Fruit fly (Drosophila melanogaster) whole organism: ENCODE data around the gene alpha-Est1.

Experiments
- CG8478 ChIP-seq: fragments of >200 bp; optimal IDR thresholded peaks from 2 replicates; lab custom pipeline; 2018; ENCODE audit warnings: inconsistent platforms
- Dll ChIP-seq: fragments of >200 bp; optimal IDR thresholded peaks from 2 replicates; lab custom pipeline; 2017
- EcR ChIP-seq, 2 experiments: fragments of >200 bp; optimal IDR thresholded peaks; 2 replicates each; lab custom pipeline; 2017; ENCODE audit warnings: missing biosample characterization in 2 of 2, missing genetic modification characterization in 2 of 2, missing genetic modification reagents in 2 of 2
- pan ChIP-seq: fragments of >200 bp; optimal IDR thresholded peaks from 2 replicates; lab custom pipeline; 2017
- psq ChIP-seq: fragments of >200 bp; optimal IDR thresholded peaks from 2 replicates; lab custom pipeline; 2017
- usp ChIP-seq: fragments of >200 bp; optimal IDR thresholded peaks from 2 replicates; lab custom pipeline; 2017; ENCODE audit warnings: missing biosample characterization, missing genetic modification characterization, mixed read lengths

The alpha-Est1 gene

DNA sequence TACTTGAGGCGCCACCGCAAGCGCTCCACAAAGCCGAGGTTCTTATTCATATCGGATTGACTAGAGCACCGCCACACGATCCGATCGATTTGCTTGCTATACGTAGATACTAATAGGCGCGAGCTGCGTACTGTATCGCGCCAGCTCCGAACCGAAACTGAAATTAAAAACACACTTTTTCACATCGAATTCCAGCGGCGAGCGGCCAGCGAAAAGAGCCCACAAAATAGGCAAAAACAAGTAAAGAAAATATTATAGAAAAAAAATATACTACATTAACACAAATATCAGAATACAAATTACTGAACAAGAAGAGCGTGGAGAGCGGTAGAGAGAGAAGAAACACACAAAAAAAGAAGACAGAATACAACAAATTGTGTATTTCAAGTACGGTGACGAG is 25.3 kb downstream of the alpha-Est1 start, which contains the start of gene alpha-Est7:
Gene alpha-Est7, minus strand, starts transcription at position 160 of the 400 bp plus-strand sequence.
- no peak for TF ChIP-seq usp
- TF ChIP-seq Dll = no peak
- TF ChIP-seq psq (lab: Kevin White, UChicago) = no peak
- TF ChIP-seq pan = no peak
- TF ChIP-seq CG8478 = no peak
- TF ChIP-seq EcR (GFP tag; optimal IDR thresholded peaks at IDR 0.05; lab: Kevin White, UChicago) = no peak

DNA sequence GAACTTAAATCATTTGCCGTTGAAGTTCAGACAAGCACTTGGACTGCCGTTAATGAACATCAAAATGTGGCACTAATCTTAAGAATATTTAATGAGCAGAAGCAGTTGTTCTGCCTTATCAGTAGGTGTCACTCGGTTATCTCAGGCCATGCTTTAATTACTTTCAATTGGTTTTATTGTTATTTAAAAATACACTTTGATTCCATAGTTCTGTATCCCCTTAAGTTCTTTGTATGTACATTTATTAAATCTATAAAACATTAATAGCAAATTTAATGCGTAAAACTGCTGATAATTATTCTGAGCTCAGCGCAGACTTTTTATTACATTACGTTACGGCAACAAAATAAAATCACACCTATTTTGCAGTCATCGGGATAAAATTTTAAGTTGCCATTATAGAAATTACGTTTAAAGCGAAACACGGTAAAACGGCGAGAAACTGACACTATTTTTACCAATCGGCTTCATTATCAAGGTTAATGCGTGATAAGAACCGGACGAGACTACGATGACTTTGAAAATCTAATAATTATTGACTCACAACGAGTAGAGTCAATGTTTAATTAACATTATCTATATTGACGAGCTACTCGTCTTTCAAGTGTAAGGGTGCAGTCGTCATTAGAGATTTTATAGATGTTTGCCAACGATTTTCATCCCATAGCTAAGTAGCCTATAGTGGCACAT is 26.5 kb downstream of the alpha-Est1 start:
- TF ChIP-seq EcR (GFP tag; optimal IDR thresholded peaks at IDR 0.05; lab: Kevin White, UChicago) = no peak
- no peak for TF ChIP-seq pan
- no peak for TF ChIP-seq usp
- TF ChIP-seq psq (lab: Kevin White, UChicago) = no peak
- no peak for TF ChIP-seq CG8478
- TF ChIP-seq Dll = no peak

DNA sequence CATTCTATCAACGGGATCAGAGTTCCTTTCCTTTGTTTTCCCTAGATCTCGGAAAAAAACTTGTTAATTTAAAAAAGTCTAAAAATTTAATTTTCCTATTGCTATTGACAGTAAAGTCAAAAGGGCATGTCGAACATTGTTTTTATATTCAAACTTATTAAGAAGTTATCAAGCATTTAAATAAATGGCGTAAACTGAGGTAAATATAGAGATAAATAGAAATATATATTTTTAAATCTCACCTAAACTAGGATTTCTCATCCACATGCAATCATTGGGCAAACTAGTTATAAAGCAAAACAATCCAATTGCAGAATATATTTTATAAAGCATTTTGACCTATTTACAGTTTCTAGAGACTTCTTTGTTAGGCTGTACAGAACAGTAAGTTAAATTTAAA is 29.6 kb downstream of the alpha-Est1 start, which contains the start of gene Ubc84D:
Gene Ubc84D, minus strand, starts transcription at position 101 of the 400 bp plus-strand sequence.
- TF ChIP-seq Dll (no peak), psq (lab: Kevin White, UChicago) (no peak), usp (no peak), EcR (GFP tag; optimal IDR thresholded peaks at IDR 0.05; lab: Kevin White, UChicago) (no peak), pan (no peak)

dm6 chr3R:7515599-7516069 is 33.3 kb downstream of the alpha-Est1 start, which contains the start of gene alpha-Est8:
Gene alpha-Est8 (minus strand): TSS chr3R:7515670.
- TF ChIP-seq CG8478 = no peak
- no peak for TF ChIP-seq Dll
- no peak for TF ChIP-seq EcR (GFP tag; optimal IDR thresholded peaks at IDR 0.05; lab: Kevin White, UChicago)
- TF ChIP-seq usp = no peak
- TF ChIP-seq psq (lab: Kevin White, UChicago) = no peak
- TF ChIP-seq pan = no peak

- TF ChIP-seq psq (lab: Kevin White, UChicago) (no peak), usp (no peak), Dll (no peak), EcR (GFP tag; optimal IDR thresholded peaks at IDR 0.05; lab: Kevin White, UChicago) (no peak), CG8478 (no peak), pan (no peak)
Observed at dm6 chr3R:7514232-7514863, 34.6 kb downstream of the alpha-Est1 start.

- no peak for TF ChIP-seq psq (lab: Kevin White, UChicago)
- TF ChIP-seq EcR (GFP tag; optimal IDR thresholded peaks at IDR 0.05; lab: Kevin White, UChicago) = no peak
- no peak for TF ChIP-seq pan
- no peak for TF ChIP-seq CG8478
- no peak for TF ChIP-seq usp
- TF ChIP-seq Dll = no peak
Observed at dm6 chr3R:7508198-7508837, 40.6 kb downstream of the alpha-Est1 start.

- TF ChIP-seq pan (no peak), CG8478 (no peak), psq (lab: Kevin White, UChicago) (no peak), usp (no peak), EcR (GFP tag; optimal IDR thresholded peaks at IDR 0.05; lab: Kevin White, UChicago) (no peak), Dll (no peak)
Observed at dm6 chr3R:7506314-7506988, 42.5 kb downstream of the alpha-Est1 start.

DNA sequence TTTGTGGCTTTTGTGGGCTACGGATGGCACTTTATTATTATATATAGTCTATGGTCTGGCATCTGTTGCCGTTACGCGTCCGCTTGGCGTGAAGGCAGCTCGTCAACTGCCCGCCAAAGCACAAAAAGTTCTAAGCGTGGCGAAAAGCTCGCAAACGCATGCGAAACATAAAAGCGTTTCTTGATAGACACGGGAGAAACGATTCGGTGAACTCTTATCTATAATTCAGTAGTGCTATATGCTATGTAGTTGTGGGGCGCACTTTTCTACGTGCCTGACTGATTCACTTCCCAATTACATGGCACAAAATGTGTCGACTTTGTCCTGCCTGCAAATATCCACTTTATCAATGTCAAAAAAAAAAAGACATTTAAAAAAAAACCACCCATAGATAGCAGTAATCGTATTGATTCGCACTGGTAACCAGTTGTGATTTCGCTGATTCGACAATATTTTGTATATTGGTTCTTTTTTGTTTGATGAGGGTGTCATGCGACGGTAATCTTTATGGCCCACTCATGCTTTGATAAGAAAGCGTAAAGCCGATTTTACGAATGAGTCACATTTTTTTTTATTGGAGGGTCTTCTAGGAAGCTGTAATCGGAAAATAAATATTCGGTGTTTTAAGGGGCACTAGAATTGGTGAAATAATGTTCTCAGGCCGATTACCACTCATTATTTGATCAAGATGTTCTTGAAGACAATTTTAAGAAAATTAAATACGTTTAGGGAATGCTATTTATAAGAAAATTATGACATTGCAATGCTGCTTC is 43.7 kb downstream of the alpha-Est1 start, which contains the start of gene alpha-Est9:
Gene alpha-Est9, minus strand, starts transcription at position 110 of the 773 bp plus-strand sequence.
- no peak for TF ChIP-seq psq (lab: Kevin White, UChicago)
- TF ChIP-seq usp = no peak
- no peak for TF ChIP-seq EcR (GFP tag; optimal IDR thresholded peaks at IDR 0.05; lab: Kevin White, UChicago)
- no peak for TF ChIP-seq pan
- no peak for TF ChIP-seq CG8478
- TF ChIP-seq Dll = no peak

dm6 chr3R:7503216-7503615 is 45.7 kb downstream of the alpha-Est1 start:
- no peak for TF ChIP-seq pan
- no peak for TF ChIP-seq EcR (GFP tag; optimal IDR thresholded peaks at IDR 0.05; lab: Kevin White, UChicago)
- no peak for TF ChIP-seq Dll
- TF ChIP-seq usp = no peak
- TF ChIP-seq CG8478 = no peak
- TF ChIP-seq psq (lab: Kevin White, UChicago) = no peak

- TF ChIP-seq Dll (no peak), usp (no peak), pan (no peak), EcR (GFP tag; optimal IDR thresholded peaks at IDR 0.05; lab: Kevin White, UChicago) (no peak), CG8478 (no peak), psq (lab: Kevin White, UChicago) (no peak)
Observed at dm6 chr3R:7502276-7502675, 46.6 kb downstream of the alpha-Est1 start, which contains the start of gene Mics1. Gene Mics1 (minus strand): TSS chr3R:7502376.

DNA sequence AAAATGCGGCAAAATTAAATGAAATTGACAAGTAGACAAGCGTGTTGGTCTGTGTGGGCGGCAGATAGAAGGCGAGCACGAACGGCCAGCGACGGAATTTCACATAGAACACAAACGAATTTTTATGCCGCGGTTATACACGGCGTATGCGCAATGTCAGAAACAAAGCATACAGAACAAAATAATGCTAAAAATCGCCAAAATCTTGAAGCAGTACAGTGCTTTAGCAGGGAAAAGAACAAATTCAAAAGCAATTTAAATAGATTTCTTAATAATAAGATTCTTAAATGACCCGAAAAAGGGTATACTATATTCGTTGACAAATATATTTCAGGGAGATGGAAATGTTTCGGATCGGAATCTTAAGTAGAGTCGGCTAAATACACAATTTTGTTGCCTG is 48.4 kb downstream of the alpha-Est1 start:
- TF ChIP-seq pan = no peak
- TF ChIP-seq EcR (GFP tag; optimal IDR thresholded peaks at IDR 0.05; lab: Kevin White, UChicago) = no peak
- TF ChIP-seq CG8478 = no peak
- no peak for TF ChIP-seq Dll
- no peak for TF ChIP-seq psq (lab: Kevin White, UChicago)
- no peak for TF ChIP-seq usp
